Worm (Caenorhabditis elegans): ENCODE data around the gene C33H5.1.

Gene C33H5.1

ce11 chrIV:7800338-7800737, 8.4 kb upstream of the C33H5.1 start (continued):
- TF ChIP-seq F55B11.4 (tag; optimal IDR thresholded peaks at IDR 0.05; ENCODE audit: borderline replicate concordance, insufficient read depth) (no peak), zfh-2 (GFP tag; conservative IDR thresholded peaks at IDR 0.05) (no peak), C06A6.2 (GFP tag; conservative IDR thresholded peaks at IDR 0.05) (no peak), egl-18 (GFP tag; IDR thresholded peaks at IDR 0.05) (no peak), Y56A3A.18 (GFP tag; IDR thresholded peaks at IDR 0.05) (0 out of 2 replicates have a peak, but pooled peaks have one; percentile 47), ceh-100 (GFP tag; IDR thresholded peaks at IDR 0.05) (peak; percentile 48), hlh-12 (tag; optimal IDR thresholded peaks at IDR 0.05) (no peak), F49E8.2 (tag; optimal IDR thresholded peaks at IDR 0.05; ENCODE audit: insufficient read depth) (peak; percentile 80), snpc-1.1 (tag; optimal IDR thresholded peaks at IDR 0.05; ENCODE audit: insufficient read depth) (peak; percentile 52), akir-1 (GFP tag; optimal IDR thresholded peaks at IDR 0.05) (no peak), lsl-1 (GFP tag; optimal IDR thresholded peaks at IDR 0.05) (peak; percentile 3), T26A5.8 (tag; optimal IDR thresholded peaks at IDR 0.05) (peak; percentile 20), Y53G8AR.9 (GFP tag; conservative IDR thresholded peaks at IDR 0.05) (peak; percentile 86), athp-1 (tag; optimal IDR thresholded peaks at IDR 0.05) (peak; percentile 80), efl-1 (GFP tag; optimal IDR thresholded peaks at IDR 0.05) (peak; percentile 41), ets-4 (GFP tag; optimal IDR thresholded peaks at IDR 0.05) (no peak), fkh-3 (tag; optimal IDR thresholded peaks at IDR 0.05) (peak; percentile 65), ceh-58 (GFP tag; IDR thresholded peaks at IDR 0.05) (no peak), gei-17 (GFP tag; optimal IDR thresholded peaks at IDR 0.05) (no peak), ztf-22 (GFP tag; optimal IDR thresholded peaks at IDR 0.05) (no peak), xnd-1 (tag; optimal IDR thresholded peaks at IDR 0.05) (peak; percentile 32), Y79H2A.3 (GFP tag; conservative IDR thresholded peaks at IDR 0.05) (0 out of 2 replicates have a peak, but pooled peaks have one; percentile 28), rcor-1 (GFP tag; IDR thresholded peaks at IDR 0.05) (no peak), rec-8 (tag; optimal IDR thresholded peaks at IDR 0.05) (no peak), snpc-4 (GFP tag; optimal IDR thresholded peaks at IDR 0.05) (peak; percentile 39), snpc-4 (tag; optimal IDR thresholded peaks at IDR 0.05) (peak in 2 of 4 experiments; percentile 21 to 42), snpc-3.4 (tag; optimal IDR thresholded peaks at IDR 0.05) (peak; percentile 45)

ce11 chrIV:7803250-7803649, 5.5 kb upstream of the C33H5.1 start, which contains the start of gene C33H5.16:
Gene C33H5.16 (minus strand): TSS chrIV:7803350.
- no peak for TF ChIP-seq aptf-3 (GFP tag; IDR thresholded peaks at IDR 0.05)
- no peak for TF ChIP-seq ztf-25 (GFP tag; IDR thresholded peaks at IDR 0.05)
- TF ChIP-seq Y79H2A.3 (GFP tag; conservative IDR thresholded peaks at IDR 0.05) = no peak
- no peak for TF ChIP-seq die-1 (tag; optimal IDR thresholded peaks at IDR 0.05)
- no peak for TF ChIP-seq lsl-1 (GFP tag; optimal IDR thresholded peaks at IDR 0.05)

ce11 chrIV:7804740-7805139, 4.0 kb upstream of the C33H5.1 start, which contains the start of gene C33H5.2:
Gene C33H5.2 (plus strand): TSS chrIV:7805040.
- TF ChIP-seq zim-3 (tag; optimal IDR thresholded peaks at IDR 0.05) = no peak
- TF ChIP-seq cebp-2 (GFP tag; IDR thresholded peaks at IDR 0.05) = no peak
- no peak for TF ChIP-seq pbrm-1 (GFP tag; IDR thresholded peaks at IDR 0.05)
- no peak for TF ChIP-seq Y56A3A.18 (GFP tag; IDR thresholded peaks at IDR 0.05)
- TF ChIP-seq nfya-2 (GFP tag; IDR thresholded peaks at IDR 0.05) = no peak
- TF ChIP-seq ceh-40 (GFP tag; IDR thresholded peaks at IDR 0.05) = no peak
